Fruit fly (Drosophila melanogaster) whole organism, prepupa: ENCODE measurements around the gene CG7131.

Source experiments
- CG10669 ChIP-seq: fragments of 200-800 bp; sonication (Bioruptor generic); optimal IDR thresholded peaks from 3 replicates; lab custom pipeline; 2018; ENCODE audit warnings: missing biosample characterization, mild to moderate bottlenecking, missing genetic modification characterization, moderate library complexity
- CG11762 ChIP-seq: fragments of 200-800 bp; sonication (Bioruptor generic); optimal IDR thresholded peaks from 3 replicates; lab custom pipeline; 2016; ENCODE audit warnings: missing biosample characterization, missing genetic modification characterization; ENCODE audit not compliant: insufficient read depth
- CG11902 ChIP-seq: fragments of 200-800 bp; sonication (Bioruptor generic); optimal IDR thresholded peaks from 3 replicates; lab custom pipeline; 2016; ENCODE audit warnings: missing biosample characterization, missing genetic modification characterization
- CG15336 ChIP-seq: fragments of 200-800 bp; sonication (Bioruptor generic); IDR thresholded peaks from 2 replicates; pipeline ENCODE4 v1.3.6; 2022; ENCODE audit warnings: missing biosample characterization, missing genetic modification characterization
- CG1621 ChIP-seq: fragments of 200-800 bp; sonication (Bioruptor generic); optimal IDR thresholded peaks from 3 replicates; lab custom pipeline; 2018; ENCODE audit warnings: missing biosample characterization, mild to moderate bottlenecking, missing genetic modification characterization
- CG16779 ChIP-seq: fragments of 200-800 bp; sonication (Bioruptor generic); optimal IDR thresholded peaks from 3 replicates; lab custom pipeline; 2017; ENCODE audit warnings: missing biosample characterization, mild to moderate bottlenecking, missing genetic modification characterization
- CG32006 ChIP-seq: fragments of 200-800 bp; sonication (Bioruptor generic); optimal IDR thresholded peaks from 3 replicates; lab custom pipeline; 2017; ENCODE audit warnings: missing biosample characterization, mild to moderate bottlenecking, missing genetic modification characterization
- CG34406 ChIP-seq: fragments of 200-800 bp; sonication (Bioruptor generic); optimal IDR thresholded peaks from 3 replicates; lab custom pipeline; 2016; ENCODE audit warnings: missing biosample characterization, missing genetic modification characterization
- CG3919 ChIP-seq: fragments of 200-800 bp; sonication (Bioruptor generic); optimal IDR thresholded peaks from 3 replicates; lab custom pipeline; 2016; ENCODE audit warnings: missing biosample characterization, missing genetic modification characterization
- CG6163 ChIP-seq: fragments of 200-800 bp; sonication (Bioruptor generic); IDR thresholded peaks from 3 replicates; pipeline ENCODE4 v1.3.6; 2022; ENCODE audit warnings: missing biosample characterization, missing genetic modification characterization
- CG6276 ChIP-seq: fragments of 200-800 bp; sonication (Bioruptor generic); optimal IDR thresholded peaks from 2 replicates; lab custom pipeline; 2017; ENCODE audit warnings: missing biosample characterization, mild to moderate bottlenecking, missing genetic modification characterization
- CG6792 ChIP-seq: fragments of 200-800 bp; sonication (Bioruptor generic); optimal IDR thresholded peaks from 3 replicates; lab custom pipeline; 2016; ENCODE audit warnings: missing biosample characterization, missing genetic modification characterization
- CG6808 ChIP-seq: fragments of 200-800 bp; sonication (Bioruptor generic); optimal IDR thresholded peaks from 3 replicates; lab custom pipeline; 2017; ENCODE audit warnings: missing biosample characterization, missing genetic modification characterization, mild to moderate bottlenecking, moderate library complexity, missing genetic modification reagents
- CG6854 ChIP-seq: fragments of 200-800 bp; sonication (Bioruptor generic); optimal IDR thresholded peaks from 2 replicates; lab custom pipeline; 2017; ENCODE audit warnings: missing biosample characterization, mild to moderate bottlenecking, missing genetic modification characterization
- CG7368 ChIP-seq: fragments of 200-800 bp; sonication (Bioruptor generic); optimal IDR thresholded peaks from 3 replicates; lab custom pipeline; 2016; ENCODE audit warnings: missing biosample characterization, missing genetic modification characterization
- CG8119 ChIP-seq: fragments of 200-800 bp; sonication (Bioruptor generic); IDR thresholded peaks from 3 replicates; pipeline ENCODE4 v1.3.6; 2022; ENCODE audit warnings: missing biosample characterization, missing genetic modification characterization
- CG8632 ChIP-seq: fragments of 200-800 bp; sonication (Bioruptor generic); optimal IDR thresholded peaks from 3 replicates; lab custom pipeline; 2016; ENCODE audit warnings: missing biosample characterization, missing genetic modification characterization
- CG9139 ChIP-seq: fragments of 200-800 bp; sonication (Bioruptor generic); optimal IDR thresholded peaks from 3 replicates; lab custom pipeline; 2017; ENCODE audit warnings: missing biosample characterization, mild to moderate bottlenecking, missing genetic modification characterization
- Eip75B ChIP-seq: fragments of 200-800 bp; sonication (Bioruptor generic); optimal IDR thresholded peaks from 3 replicates; lab custom pipeline; 2016; ENCODE audit warnings: missing biosample characterization, missing genetic modification characterization
- Eip78C ChIP-seq: fragments of 200-800 bp; sonication (Bioruptor generic); peaks from one replicate; lab custom pipeline; 2016; ENCODE audit warnings: missing biosample characterization, missing genetic modification characterization
- Eip93F ChIP-seq: fragments of 200-800 bp; sonication (Bioruptor generic); optimal IDR thresholded peaks from 2 replicates; lab custom pipeline; 2016; ENCODE audit warnings: missing biosample characterization, mild to moderate bottlenecking, missing genetic modification characterization
- Ets21C ChIP-seq: fragments of 200-800 bp; sonication (Bioruptor generic); optimal IDR thresholded peaks from 3 replicates; lab custom pipeline; 2016; ENCODE audit warnings: missing biosample characterization, missing genetic modification characterization
- Ets96B ChIP-seq: fragments of 200-800 bp; optimal IDR thresholded peaks from 2 replicates; lab custom pipeline; 2019; ENCODE audit warnings: missing biosample characterization, mild to moderate bottlenecking, missing genetic modification characterization, moderate library complexity
- Gug ChIP-seq: fragments of 200-800 bp; sonication (Bioruptor generic); IDR thresholded peaks from 2 replicates; pipeline ENCODE4 v1.3.6; 2022; ENCODE audit warnings: missing biosample characterization, missing genetic modification characterization
- Hr4 ChIP-seq: fragments of 200-800 bp; sonication (Bioruptor generic); optimal IDR thresholded peaks from 3 replicates; lab custom pipeline; 2016; ENCODE audit warnings: missing biosample characterization, missing genetic modification characterization
- Lpt ChIP-seq: fragments of 200-800 bp; sonication (Bioruptor generic); optimal IDR thresholded peaks from 3 replicates; lab custom pipeline; 2016; ENCODE audit warnings: missing biosample characterization, missing genetic modification characterization
- Met ChIP-seq: fragments of 200-800 bp; sonication (Bioruptor generic); optimal IDR thresholded peaks from 3 replicates; lab custom pipeline; 2016; ENCODE audit warnings: missing biosample characterization, missing genetic modification characterization
- Sox102F ChIP-seq: fragments of 200-800 bp; sonication (Bioruptor generic); optimal IDR thresholded peaks from 2 replicates; lab custom pipeline; 2016; ENCODE audit warnings: missing biosample characterization, mild to moderate bottlenecking, missing genetic modification characterization
- Sox15 ChIP-seq: fragments of 200-800 bp; sonication (Bioruptor generic); optimal IDR thresholded peaks from 3 replicates; lab custom pipeline; 2016; ENCODE audit warnings: missing biosample characterization, missing genetic modification characterization
- achi ChIP-seq: fragments of 200-800 bp; sonication (Bioruptor generic); optimal IDR thresholded peaks from 3 replicates; lab custom pipeline; 2016; ENCODE audit warnings: missing biosample characterization, missing genetic modification characterization
- dac ChIP-seq: fragments of 200-800 bp; sonication (Bioruptor generic); optimal IDR thresholded peaks from 2 replicates; lab custom pipeline; 2017; ENCODE audit warnings: missing biosample characterization, mild to moderate bottlenecking, missing genetic modification characterization
- dsx ChIP-seq: fragments of 200-800 bp; optimal IDR thresholded peaks from 3 replicates; lab custom pipeline; 2019; ENCODE audit warnings: missing biosample characterization, mild to moderate bottlenecking, missing genetic modification characterization, moderate library complexity; ENCODE audit not compliant: poor library complexity, severe bottlenecking
- eg ChIP-seq: fragments of 200-800 bp; sonication (Bioruptor generic); IDR thresholded peaks from 3 replicates; pipeline ENCODE4 v1.3.6; 2022; ENCODE audit warnings: missing biosample characterization, missing genetic modification characterization
- esn ChIP-seq: fragments of 200-800 bp; sonication (Bioruptor generic); optimal IDR thresholded peaks from 2 replicates; lab custom pipeline; 2016; ENCODE audit warnings: missing biosample characterization, mild to moderate bottlenecking, missing genetic modification characterization, moderate library complexity
- fd59A ChIP-seq: fragments of 200-800 bp; sonication (Bioruptor generic); optimal IDR thresholded peaks from 2 replicates; lab custom pipeline; 2017; ENCODE audit warnings: missing biosample characterization, mild to moderate bottlenecking, missing genetic modification characterization, missing genetic modification reagents
- fd85E ChIP-seq: fragments of 200-800 bp; sonication (Bioruptor generic); optimal IDR thresholded peaks from 3 replicates; lab custom pipeline; 2016; ENCODE audit warnings: missing biosample characterization, missing genetic modification characterization
- net ChIP-seq: fragments of 200-800 bp; sonication (Bioruptor generic); optimal IDR thresholded peaks from 3 replicates; lab custom pipeline; 2016; ENCODE audit warnings: missing biosample characterization, missing genetic modification characterization
- pdm3 ChIP-seq: fragments of 200-800 bp; sonication (Bioruptor generic); optimal IDR thresholded peaks from 3 replicates; lab custom pipeline; 2016; ENCODE audit warnings: missing biosample characterization, missing genetic modification characterization
- salr ChIP-seq, 2 experiments: fragments of 200-800 bp; sonication (Bioruptor generic); optimal IDR thresholded peaks; 3 replicates each; lab custom pipeline; 2016 to 2018; ENCODE audit warnings: missing biosample characterization in 2 of 2, missing genetic modification characterization in 2 of 2, mild to moderate bottlenecking in 1 of 2
- spab ChIP-seq: fragments of 200-800 bp; sonication (Bioruptor generic); optimal IDR thresholded peaks from 2 replicates; lab custom pipeline; 2017; ENCODE audit warnings: missing biosample characterization, mild to moderate bottlenecking, missing genetic modification characterization, missing genetic modification reagents
- ss ChIP-seq, 2 experiments: fragments of 200-800 bp; sonication (Bioruptor generic); optimal IDR thresholded peaks; 2 replicates in 1 of 2; 3 replicates in 1 of 2; lab custom pipeline; 2017 to 2018; ENCODE audit warnings: mild to moderate bottlenecking in 2 of 2, missing biosample characterization in 2 of 2, missing genetic modification characterization in 2 of 2, moderate library complexity in 1 of 2
- svp ChIP-seq: fragments of 200-800 bp; sonication (Bioruptor generic); peaks from one replicate; lab custom pipeline; 2016; ENCODE audit warnings: missing biosample characterization, missing genetic modification characterization
- vri ChIP-seq: fragments of 200-800 bp; sonication (Bioruptor generic); optimal IDR thresholded peaks from 3 replicates; lab custom pipeline; 2016; ENCODE audit warnings: missing biosample characterization, mild to moderate bottlenecking, missing genetic modification characterization

The CG7131 gene

DNA sequence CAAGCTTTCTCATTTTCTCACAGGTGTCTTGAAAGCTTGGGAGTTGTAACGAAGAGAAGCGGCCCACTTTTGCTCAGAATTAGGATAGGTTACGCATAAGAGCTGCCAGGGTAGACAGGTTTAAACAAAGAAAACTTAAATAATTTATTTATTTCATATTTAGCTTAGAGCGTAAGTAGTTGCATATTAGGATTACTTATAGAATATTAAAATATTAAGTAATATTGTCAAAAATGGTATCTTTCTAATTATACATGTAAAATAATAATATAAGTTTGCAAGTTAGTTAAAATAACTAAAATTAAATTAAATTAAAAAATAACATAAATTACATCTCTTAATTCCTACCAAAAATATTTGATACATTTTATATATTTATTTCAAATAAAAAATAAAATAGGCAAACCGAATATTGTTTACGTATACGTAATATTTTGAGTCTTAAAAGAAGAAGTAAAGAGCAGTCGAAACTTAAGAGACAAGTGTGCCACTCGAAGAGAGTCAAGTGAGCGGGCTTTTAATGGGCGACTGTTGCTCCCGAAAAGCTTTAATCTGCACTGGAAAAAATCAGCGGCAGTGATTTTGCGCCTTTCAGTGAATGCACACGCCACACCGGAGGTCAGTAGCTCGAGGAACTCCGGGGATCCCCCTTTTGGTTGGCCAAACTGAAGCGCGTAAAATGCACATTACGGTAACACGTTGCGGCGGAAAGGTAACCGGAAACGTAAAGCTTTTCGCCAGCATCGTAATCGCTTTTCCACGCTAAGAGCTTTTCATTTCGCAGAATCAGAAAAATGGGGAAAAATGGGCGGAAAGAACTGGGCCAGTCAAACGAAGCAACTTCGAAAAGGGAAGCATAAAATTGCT is 26.5 kb upstream of the CG7131 start (continued):
- TF ChIP-seq dsx (no peak), CG16779 (tag; lab: Kevin White, UChicago) (no peak), CG7368 (GFP tag; lab: Kevin White, UChicago) (no peak), svp (peak; percentile 78), Sox15 (no peak), Ets21C (GFP tag; lab: Kevin White, UChicago) (no peak), esn (no peak), spab (no peak), Ets96B (tag; lab: Kevin White, UChicago) (no peak), fd85E (GFP tag; lab: Kevin White, UChicago) (no peak), CG15336 (GFP tag; lab: Robert Waterston, UW) (peak; percentile 43), CG11762 (no peak), CG6808 (no peak), Eip75B (GFP tag; lab: Kevin White, UChicago) (no peak)

DNA sequence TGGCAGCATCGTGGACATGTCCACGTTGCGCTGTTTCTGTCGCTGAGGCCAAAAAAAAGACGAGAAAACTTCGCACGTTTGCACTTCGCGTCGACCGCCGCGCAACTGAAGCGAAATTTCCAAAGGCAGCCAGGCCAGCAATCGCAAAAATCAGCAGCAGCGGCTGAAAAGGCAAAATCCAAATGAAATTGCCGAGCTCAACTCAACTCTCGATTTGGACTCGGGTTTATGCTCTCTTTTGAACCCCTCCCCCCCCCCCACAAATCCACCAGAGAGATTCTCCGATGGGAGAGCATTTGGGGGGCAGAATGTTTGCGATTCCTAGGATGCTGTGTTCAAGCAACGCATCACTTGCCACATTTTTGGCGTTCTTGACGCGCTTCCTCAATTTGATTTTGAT is 25.7 kb upstream of the CG7131 start, which contains the start of gene PKD:
Gene PKD (minus strand): TSS at position 88 of the 400 bp plus-strand sequence.
- 0 out of 3 replicates have a peak, but pooled peaks have one; percentile 45 for TF ChIP-seq CG6163 (GFP tag; lab: Robert Waterston, UW)
- TF ChIP-seq eg (GFP tag; lab: Robert Waterston, UW) = peak; percentile 68; the same call in 2 of the 3 replicates
- no peak for TF ChIP-seq net (GFP tag; lab: Kevin White, UChicago)
- TF ChIP-seq, all 60 proteins: peak for 2

- no peak for TF ChIP-seq net (GFP tag; lab: Kevin White, UChicago)
- peak; percentile 28 for TF ChIP-seq CG6276 (GFP tag; lab: Kevin White, UChicago)
- TF ChIP-seq CG6808 = peak; percentile 44
- TF ChIP-seq Sox102F (GFP tag; lab: Kevin White, UChicago) = no peak
- peak in 1 of 2 experiments; percentile 44 for TF ChIP-seq ss (GFP tag; optimal IDR thresholded peaks at IDR 0.05; lab: Kevin White, UChicago)
- TF ChIP-seq svp = peak; percentile 54
- TF ChIP-seq CG32006 = peak; percentile 38
- peak; percentile 33 for TF ChIP-seq CG10669 (GFP tag; lab: Kevin White, UChicago)
- TF ChIP-seq Eip78C (GFP tag; lab: Kevin White, UChicago) = peak; percentile 64
Measured at dm6 chr3R:18312761-18313160, 24.2 kb upstream of the CG7131 start.

DNA sequence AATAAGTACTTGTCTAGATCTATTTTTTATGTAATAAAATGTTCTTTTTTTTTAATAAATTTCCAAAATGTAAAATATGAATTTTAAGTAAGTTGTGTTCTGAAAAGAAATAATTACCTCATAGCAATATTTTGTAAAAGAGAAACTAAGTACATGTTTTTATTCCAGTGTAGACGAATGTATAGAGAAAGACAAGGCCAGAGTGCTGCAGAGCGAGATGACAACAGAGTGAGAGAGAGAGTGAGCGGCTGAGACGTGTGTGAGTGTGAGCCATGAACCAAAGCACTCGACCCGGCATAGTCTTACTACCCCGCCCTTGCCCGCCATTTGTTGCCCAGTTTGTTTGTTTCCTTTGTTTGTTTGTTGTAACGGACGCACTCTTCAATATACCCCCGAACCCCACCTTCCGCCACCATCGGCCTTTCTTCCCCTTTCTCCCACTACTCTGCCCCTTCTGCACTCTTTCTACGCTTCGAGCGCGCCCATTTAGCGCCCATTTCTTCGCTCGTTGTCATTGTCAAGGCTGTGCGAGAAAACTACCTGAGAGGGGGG is 22.9 kb upstream of the CG7131 start:
- TF ChIP-seq Hr4 (GFP tag; lab: Kevin White, UChicago) (peak; percentile 0), CG34406 (GFP tag; lab: Kevin White, UChicago) (peak; percentile 45), svp (peak; percentile 37), salr (GFP tag; optimal IDR thresholded peaks at IDR 0.05; lab: Kevin White, UChicago) (peak; percentile 58 to 82), vri (GFP tag; lab: Kevin White, UChicago) (no peak), Met (GFP tag; lab: Kevin White, UChicago) (no peak), CG8632 (GFP tag; lab: Kevin White, UChicago) (peak; percentile 63), pdm3 (GFP tag; lab: Kevin White, UChicago) (no peak), CG11902 (no peak), Ets96B (tag; lab: Kevin White, UChicago) (peak; percentile 51), achi (no peak), CG11762 (peak; percentile 15), CG9139 (GFP tag; lab: Kevin White, UChicago) (peak; percentile 66), CG6792 (peak; percentile 39), dsx (peak; percentile 32), CG1621 (peak; percentile 65), dac (no peak), CG8119 (GFP tag; lab: Robert Waterston, UW) (peak; percentile 31; the same call in 1 of the 3 replicates), Gug (GFP tag; lab: Robert Waterston, UW) (no peak), CG6808 (peak; percentile 44), Lpt (GFP tag; lab: Kevin White, UChicago) (peak; percentile 55), fd59A (GFP tag; lab: Kevin White, UChicago) (no peak), CG6854 (peak; percentile 70), CG3919 (GFP tag; lab: Kevin White, UChicago) (peak; percentile 57), Ets21C (GFP tag; lab: Kevin White, UChicago) (no peak), Eip93F (GFP tag; lab: Kevin White, UChicago) (no peak), CG16779 (tag; lab: Kevin White, UChicago) (peak; percentile 6), Eip78C (GFP tag; lab: Kevin White, UChicago) (peak; percentile 75)
